Fruit fly (Drosophila melanogaster) whole organism, embryonic: ENCODE measurements around the gene CG13670.

Experiments
- ATbp ChIP-seq: fragments of 200-800 bp; sonication (Bioruptor generic); optimal IDR thresholded peaks from 2 replicates; lab custom pipeline; 2017; ENCODE audit warnings: missing biosample characterization, mild to moderate bottlenecking, missing genetic modification characterization, missing genetic modification reagents
- B-H2 ChIP-seq: fragments of 200-800 bp; sonication (Bioruptor generic); optimal IDR thresholded peaks from 2 replicates; lab custom pipeline; 2018; ENCODE audit warnings: missing biosample characterization, mild to moderate bottlenecking, missing genetic modification characterization
- CG10462 ChIP-seq: fragments of 200-800 bp; sonication (Bioruptor generic); optimal IDR thresholded peaks from 2 replicates; lab custom pipeline; 2016; ENCODE audit warnings: missing biosample characterization, missing genetic modification characterization
- CG11093 ChIP-seq: fragments of 200-800 bp; sonication (Bioruptor generic); IDR thresholded peaks from 3 replicates; pipeline ENCODE4 v1.3.6; 2022; ENCODE audit warnings: missing biosample characterization, missing genetic modification characterization
- CG12155 ChIP-seq: fragments of 200-800 bp; sonication (Bioruptor generic); optimal IDR thresholded peaks from 3 replicates; lab custom pipeline; 2016; ENCODE audit warnings: missing biosample characterization, missing genetic modification characterization
- CG12219 ChIP-seq: fragments of 200-800 bp; sonication (Bioruptor generic); optimal IDR thresholded peaks from 3 replicates; lab custom pipeline; 2018; ENCODE audit warnings: missing biosample characterization, mild to moderate bottlenecking, missing genetic modification characterization
- CG13296 ChIP-seq: fragments of 200-800 bp; sonication (Bioruptor generic); optimal IDR thresholded peaks from 3 replicates; lab custom pipeline; 2018; ENCODE audit warnings: missing biosample characterization, mild to moderate bottlenecking, missing genetic modification characterization
- CG1529 ChIP-seq: fragments of 200-800 bp; sonication (Bioruptor generic); optimal IDR thresholded peaks from 3 replicates; lab custom pipeline; 2018; ENCODE audit warnings: missing biosample characterization, missing genetic modification characterization
- CG1647 ChIP-seq: fragments of 200-800 bp; sonication (Bioruptor generic); optimal IDR thresholded peaks from 3 replicates; lab custom pipeline; 2016; ENCODE audit warnings: missing biosample characterization, missing genetic modification characterization
- CG17361 ChIP-seq: fragments of 200-800 bp; sonication (Bioruptor generic); IDR thresholded peaks from 3 replicates; pipeline ENCODE4 v1.3.6; 2022; ENCODE audit warnings: missing biosample characterization, missing genetic modification characterization
- CG2678 ChIP-seq: fragments of 200-800 bp; sonication (Bioruptor generic); optimal IDR thresholded peaks from 3 replicates; lab custom pipeline; 2019; ENCODE audit warnings: missing biosample characterization, mild to moderate bottlenecking, missing genetic modification characterization, moderate library complexity
- CG31365 ChIP-seq: fragments of 200-800 bp; sonication (Bioruptor generic); optimal IDR thresholded peaks from 2 replicates; lab custom pipeline; 2018; ENCODE audit warnings: missing biosample characterization, mild to moderate bottlenecking, missing genetic modification characterization
- CG31388 ChIP-seq: fragments of 200-800 bp; sonication (Bioruptor generic); optimal IDR thresholded peaks from 2 replicates; lab custom pipeline; 2016; ENCODE audit warnings: missing biosample characterization, missing genetic modification characterization
- CG3847 ChIP-seq: fragments of 200-800 bp; sonication (Bioruptor generic); IDR thresholded peaks from 2 replicates; pipeline ENCODE4 v1.3.6; 2022; ENCODE audit warnings: missing biosample characterization, missing genetic modification characterization
- CG42726 ChIP-seq: fragments of 200-800 bp; sonication (Bioruptor generic); IDR thresholded peaks from 2 replicates; pipeline ENCODE4 v1.3.6; 2022; ENCODE audit warnings: missing biosample characterization, missing genetic modification characterization; ENCODE audit not compliant: partially characterized antibody
- CG4854 ChIP-seq: fragments of 200-800 bp; sonication (Bioruptor generic); optimal IDR thresholded peaks from 2 replicates; lab custom pipeline; 2016; ENCODE audit warnings: missing biosample characterization, missing genetic modification characterization, inconsistent platforms
- CG5245 ChIP-seq: fragments of 200-800 bp; sonication (Bioruptor generic); optimal IDR thresholded peaks from 3 replicates; lab custom pipeline; 2016; ENCODE audit warnings: missing biosample characterization, missing genetic modification characterization
- CG5953 ChIP-seq: fragments of 200-800 bp; sonication (Bioruptor generic); IDR thresholded peaks from 2 replicates; pipeline ENCODE4 v1.3.6; 2022; ENCODE audit warnings: missing biosample characterization, missing genetic modification characterization
- CG7372 ChIP-seq: fragments of 200-800 bp; sonication (Bioruptor generic); IDR thresholded peaks from 2 replicates; pipeline ENCODE4 v1.3.6; 2022; ENCODE audit warnings: missing biosample characterization, missing genetic modification characterization
- CG8924 ChIP-seq: fragments of 200-800 bp; optimal IDR thresholded peaks from 3 replicates; lab custom pipeline; 2019; ENCODE audit warnings: missing biosample characterization, mild to moderate bottlenecking, missing genetic modification characterization, moderate library complexity
- CG9817 ChIP-seq: fragments of 200-800 bp; sonication (Bioruptor generic); optimal IDR thresholded peaks from 2 replicates; lab custom pipeline; 2018; ENCODE audit warnings: missing biosample characterization, mild to moderate bottlenecking, missing genetic modification characterization, moderate library complexity
- CoRest ChIP-seq: fragments of 200-800 bp; sonication (Bioruptor generic); optimal IDR thresholded peaks from 3 replicates; lab custom pipeline; 2018; ENCODE audit warnings: missing biosample characterization, mild to moderate bottlenecking, missing genetic modification characterization, moderate library complexity
- Doc3 ChIP-seq: fragments of 200-800 bp; sonication (Bioruptor generic); IDR thresholded peaks from 3 replicates; pipeline ENCODE4 v1.3.6; 2022; ENCODE audit warnings: missing biosample characterization, missing genetic modification characterization; ENCODE audit not compliant: partially characterized antibody
- Eip74EF ChIP-seq, 2 experiments: fragments of 200-800 bp in 1 of 2; fragments of >200 bp in 1 of 2; sonication (Bioruptor generic) in 1 of 2; optimal IDR thresholded peaks; 2 replicates each; lab custom pipeline; 2017 to 2019; ENCODE audit warnings: missing biosample characterization in 2 of 2, missing genetic modification characterization in 2 of 2, mild to moderate bottlenecking in 1 of 2, moderate library complexity in 1 of 2
- Elba2 ChIP-seq: fragments of 200-800 bp; sonication (Bioruptor generic); optimal IDR thresholded peaks from 3 replicates; lab custom pipeline; 2016; ENCODE audit warnings: missing biosample characterization, missing genetic modification characterization
- Ets65A ChIP-seq: fragments of 200-800 bp; sonication (Bioruptor generic); peaks from one replicate; lab custom pipeline; 2016; ENCODE audit warnings: missing biosample characterization, missing genetic modification characterization
- HmgZ ChIP-seq: fragments of 200-800 bp; sonication (Bioruptor generic); optimal IDR thresholded peaks from 2 replicates; lab custom pipeline; 2018; ENCODE audit warnings: missing biosample characterization, mild to moderate bottlenecking, missing genetic modification characterization
- Jarid2 ChIP-seq: fragments of 200-800 bp; sonication (Bioruptor generic); optimal IDR thresholded peaks from 3 replicates; lab custom pipeline; 2017; ENCODE audit warnings: mild to moderate bottlenecking, missing biosample characterization, missing genetic modification reagents, missing genetic modification characterization
- Max ChIP-seq: fragments of 200-800 bp; sonication (Bioruptor generic); optimal IDR thresholded peaks from 2 replicates; lab custom pipeline; 2016; ENCODE audit warnings: missing biosample characterization, mild to moderate bottlenecking, missing genetic modification characterization
- Oli ChIP-seq: fragments of 200-800 bp; sonication (Bioruptor generic); optimal IDR thresholded peaks from 2 replicates; lab custom pipeline; 2018; ENCODE audit warnings: missing biosample characterization, mild to moderate bottlenecking, missing genetic modification characterization, moderate library complexity
- Scr ChIP-seq: fragments of 200-800 bp; sonication (Bioruptor generic); IDR thresholded peaks from 2 replicates; pipeline ENCODE4 v1.3.6; 2022; ENCODE audit warnings: missing biosample characterization, missing genetic modification characterization; ENCODE audit not compliant: partially characterized antibody
- al ChIP-seq: fragments of 200-800 bp; sonication (Bioruptor generic); IDR thresholded peaks from 2 replicates; pipeline ENCODE4 v1.3.6; 2022; ENCODE audit warnings: missing biosample characterization, missing genetic modification characterization
- bcd ChIP-seq: fragments of 200-800 bp; sonication (Bioruptor generic); optimal IDR thresholded peaks from 2 replicates; lab custom pipeline; 2017; ENCODE audit warnings: missing biosample characterization, mild to moderate bottlenecking, missing genetic modification characterization
- fd102C ChIP-seq: fragments of 200-800 bp; sonication (Bioruptor generic); optimal IDR thresholded peaks from 2 replicates; lab custom pipeline; 2018; ENCODE audit warnings: missing biosample characterization, mild to moderate bottlenecking, missing genetic modification characterization, moderate library complexity
- ftz-f1 ChIP-seq: fragments of 200-800 bp; sonication (Bioruptor generic); optimal IDR thresholded peaks from 2 replicates; lab custom pipeline; 2016; ENCODE audit warnings: missing biosample characterization, missing genetic modification characterization
- hth ChIP-seq: fragments of >200 bp; optimal IDR thresholded peaks from 2 replicates; lab custom pipeline; 2017; ENCODE audit warnings: inconsistent platforms
- lbe ChIP-seq: fragments of 200-800 bp; sonication (Bioruptor generic); optimal IDR thresholded peaks from 2 replicates; lab custom pipeline; 2016; ENCODE audit warnings: missing biosample characterization, mild to moderate bottlenecking, missing genetic modification characterization
- lov ChIP-seq, 2 experiments: fragments of 200-800 bp in 1 of 2; fragments of >200 bp in 1 of 2; sonication (Bioruptor generic) in 1 of 2; IDR thresholded peaks in 1 of 2; optimal IDR thresholded peaks in 1 of 2; 2 replicates in 1 of 2; 3 replicates in 1 of 2; pipeline versions ENCODE4 v1.3.6 to Lab custom; 2017 to 2022; ENCODE audit warnings: missing biosample characterization in 1 of 2, missing genetic modification characterization in 1 of 2
- nerfin-2 ChIP-seq: fragments of 200-800 bp; sonication (Bioruptor generic); IDR thresholded peaks from 2 replicates; pipeline ENCODE4 v1.3.6; 2022; ENCODE audit warnings: missing biosample characterization, missing genetic modification characterization; ENCODE audit not compliant: partially characterized antibody
- oc ChIP-seq: fragments of 200-800 bp; sonication (Bioruptor generic); optimal IDR thresholded peaks from 2 replicates; lab custom pipeline; 2018; ENCODE audit warnings: missing biosample characterization, mild to moderate bottlenecking, missing genetic modification characterization, moderate library complexity
- p53 ChIP-seq: fragments of 200-800 bp; sonication (Bioruptor generic); optimal IDR thresholded peaks from 2 replicates; lab custom pipeline; 2016; ENCODE audit warnings: missing biosample characterization, missing genetic modification characterization
- repo ChIP-seq: fragments of 200-800 bp; sonication (Bioruptor generic); optimal IDR thresholded peaks from 2 replicates; lab custom pipeline; 2016; ENCODE audit warnings: missing biosample characterization, missing genetic modification characterization
- scrt ChIP-seq: fragments of 200-800 bp; sonication (Bioruptor generic); optimal IDR thresholded peaks from 2 replicates; lab custom pipeline; 2018; ENCODE audit warnings: missing biosample characterization, mild to moderate bottlenecking, missing genetic modification characterization, moderate library complexity
- slou ChIP-seq: fragments of 200-800 bp; sonication (Bioruptor generic); optimal IDR thresholded peaks from 3 replicates; lab custom pipeline; 2016; ENCODE audit warnings: missing biosample characterization, missing genetic modification characterization
- toy ChIP-seq: fragments of 200-800 bp; sonication (Bioruptor generic); IDR thresholded peaks from 2 replicates; pipeline ENCODE4 v1.3.6; 2022; ENCODE audit warnings: missing biosample characterization, missing genetic modification characterization
- ttk ChIP-seq: fragments of 200-800 bp; sonication (Bioruptor generic); IDR thresholded peaks from 2 replicates; pipeline ENCODE4 v2.1.2; 2022; ENCODE audit warnings: missing biosample characterization, missing genetic modification characterization
- yki ChIP-seq: fragments of >200 bp; optimal IDR thresholded peaks from 3 replicates; lab custom pipeline; 2018
- z ChIP-seq: fragments of 200-800 bp; sonication (Bioruptor generic); IDR thresholded peaks from 3 replicates; pipeline ENCODE4 v1.3.6; 2022; ENCODE audit warnings: missing biosample characterization, missing genetic modification characterization
- zfh2 ChIP-seq: fragments of 200-800 bp; sonication (Bioruptor generic); optimal IDR thresholded peaks from 2 replicates; lab custom pipeline; 2016; ENCODE audit warnings: missing biosample characterization, missing genetic modification characterization

The CG13670 gene

dm6 chr3L:8340264-8341095 lies 19.9 kb downstream of the CG13670 start, which contains the start of the genes Prim1 and CG7083 (continued):
- TF ChIP-seq CG31388 (GFP tag; lab: Kevin White, UChicago): peak; percentile 7
- no peak for TF ChIP-seq z (GFP tag; lab: Robert Waterston, UW)
- peak; percentile 49 for TF ChIP-seq CG8924
- TF ChIP-seq lbe (GFP tag; lab: Kevin White, UChicago): peak; percentile 46
- peak; percentile 60; the same call in 2 of the 3 replicates for TF ChIP-seq CG17361 (GFP tag; lab: Robert Waterston, UW)
- TF ChIP-seq Scr (GFP tag; lab: Robert Waterston, UW): peak; percentile 48
- TF ChIP-seq repo (GFP tag; lab: Kevin White, UChicago): peak; percentile 16
- peak; percentile 57 for TF ChIP-seq zfh2 (GFP tag; lab: Kevin White, UChicago)
- TF ChIP-seq ATbp (GFP tag; lab: Kevin White, UChicago): peak; percentile 11
- TF ChIP-seq al (GFP tag; lab: Robert Waterston, UW): 0 out of 2 replicates have a peak, but pooled peaks have one; percentile 35
- peak; percentile 43 for TF ChIP-seq CG9817
- peak; percentile 48 for TF ChIP-seq CG12155
- peak; percentile 34; the same call in 1 of the 3 replicates for TF ChIP-seq Doc3
- TF ChIP-seq nerfin-2 (GFP tag; lab: Robert Waterston, UW): no peak
- no peak for TF ChIP-seq Jarid2 (GFP tag; lab: Kevin White, UChicago)
- TF ChIP-seq lov (optimal IDR thresholded peaks at IDR 0.05; lab: Kevin White, UChicago): no peak
- TF ChIP-seq lov (GFP tag; IDR thresholded peaks at IDR 0.05; lab: Robert Waterston, UW): no peak
- no peak for TF ChIP-seq CG31365 (tag; lab: Kevin White, UChicago)
- TF ChIP-seq ttk (GFP tag; lab: Robert Waterston, UW): 0 out of 2 replicates have a peak, but pooled peaks have one; percentile 19
- peak; percentile 72 for TF ChIP-seq Ets65A (GFP tag; lab: Kevin White, UChicago)
- no peak for TF ChIP-seq toy (GFP tag; lab: Robert Waterston, UW)
- TF ChIP-seq CG5245 (GFP tag; lab: Kevin White, UChicago): peak; percentile 10
- no peak for TF ChIP-seq p53 (GFP tag; lab: Kevin White, UChicago)
- TF ChIP-seq bcd (GFP tag; lab: Kevin White, UChicago): peak; percentile 26
- TF ChIP-seq B-H2 (GFP tag; lab: Kevin White, UChicago): peak; percentile 55
- TF ChIP-seq Oli: peak; percentile 45
- TF ChIP-seq scrt: peak; percentile 75
- TF ChIP-seq CG11093: no peak
- no peak for TF ChIP-seq CG7372 (GFP tag; lab: Robert Waterston, UW)
- TF ChIP-seq CG4854: peak; percentile 48
- TF ChIP-seq oc (tag; lab: Kevin White, UChicago): no peak
- peak; percentile 53 for TF ChIP-seq CG13296 (GFP tag; lab: Kevin White, UChicago)
- no peak for TF ChIP-seq CG42726 (GFP tag; lab: Robert Waterston, UW)
- peak; percentile 12 for TF ChIP-seq Elba2 (GFP tag; lab: Kevin White, UChicago)
- TF ChIP-seq fd102C (GFP tag; lab: Kevin White, UChicago): no peak
- peak; percentile 0 for TF ChIP-seq ftz-f1
- TF ChIP-seq CG1529 (GFP tag; lab: Kevin White, UChicago): peak; percentile 46
- TF ChIP-seq slou (GFP tag; lab: Kevin White, UChicago): peak; percentile 38
- TF ChIP-seq CG2678: no peak
- TF ChIP-seq HmgZ (tag; lab: Kevin White, UChicago): peak; percentile 64
- no peak for TF ChIP-seq yki (lab: Kevin White, UChicago)
- TF ChIP-seq CG3847: no peak; the same call in 1 of the 2 replicates
- TF ChIP-seq hth: no peak
- TF ChIP-seq CG5953 (GFP tag; lab: Robert Waterston, UW): no peak
- TF ChIP-seq CG1647: peak; percentile 25
- peak; percentile 48 for TF ChIP-seq CG10462 (GFP tag; lab: Kevin White, UChicago)
- TF ChIP-seq CG12219 (GFP tag; lab: Kevin White, UChicago): peak; percentile 14
- TF ChIP-seq CoRest: peak; percentile 71
- TF ChIP-seq Eip74EF (GFP tag; optimal IDR thresholded peaks at IDR 0.05; lab: Kevin White, UChicago): no peak
- peak; percentile 72 for TF ChIP-seq Max (GFP tag; lab: Kevin White, UChicago)
